Worm (Caenorhabditis elegans): ENCODE results near the gene ttll-12.

- TF ChIP-seq egl-27 (tag; optimal IDR thresholded peaks at IDR 0.05), result peak; percentile 75
- no peak for TF ChIP-seq snpc-4 (tag; optimal IDR thresholded peaks at IDR 0.05)
- TF ChIP-seq ceh-82 (tag; optimal IDR thresholded peaks at IDR 0.05), result no peak
- no peak for TF ChIP-seq nhr-237 (tag; optimal IDR thresholded peaks at IDR 0.05)
- no peak for TF ChIP-seq ama-1 (optimal IDR thresholded peaks at IDR 0.05)
- peak; percentile 37 for TF ChIP-seq nhr-21 (tag; optimal IDR thresholded peaks at IDR 0.05)
- no peak for TF ChIP-seq elt-1 (tag; optimal IDR thresholded peaks at IDR 0.05)
Observed at ce11 chrII:9356723-9357122, 17.9 kb downstream of the ttll-12 start.
